Worm (Caenorhabditis elegans) whole organism, L2 larva: Measurements from ENCODE around the gene pigc-1.

Experiments used
- C34F6.9 ChIP-seq: fragments of 150-350 bp; optimal IDR thresholded peaks from 2 replicates; lab custom pipeline; 2014; ENCODE audit warnings: missing biosample characterization, missing genetic modification characterization
- F13H6.1 ChIP-seq: sonication (generic microtip); optimal IDR thresholded peaks from 2 replicates; lab custom pipeline; 2016; ENCODE audit warnings: missing genetic modification characterization, missing compliant biosample characterization
- R02D3.7 ChIP-seq: fragments of 150-350 bp; optimal IDR thresholded peaks from 2 replicates; lab custom pipeline; 2014; ENCODE audit warnings: missing biosample characterization, missing genetic modification characterization
- Y55F3AM.14 ChIP-seq: fragments of 200-800 bp; sonication (Bioruptor generic); optimal IDR thresholded peaks from 2 replicates; lab custom pipeline; 2018; ENCODE audit warnings: mild to moderate bottlenecking, missing genetic modification characterization, missing compliant biosample characterization
- alr-1 ChIP-seq: fragments of 150-350 bp; optimal IDR thresholded peaks from 2 replicates; lab custom pipeline; 2014; ENCODE audit warnings: missing biosample characterization, missing genetic modification characterization
- aly-2 ChIP-seq: fragments of 150-350 bp; optimal IDR thresholded peaks from 2 replicates; lab custom pipeline; 2014; ENCODE audit warnings: missing biosample characterization, missing genetic modification characterization
- ama-1 ChIP-seq: fragments of 150-350 bp; optimal IDR thresholded peaks from 2 replicates; lab custom pipeline; 2018; ENCODE audit warnings: inconsistent platforms
- blmp-1 ChIP-seq: sonication (generic microtip); optimal IDR thresholded peaks from 2 replicates; lab custom pipeline; 2017; ENCODE audit warnings: missing genetic modification characterization, mild to moderate bottlenecking, missing compliant biosample characterization, antibody characterized with exemption, moderate library complexity; ENCODE audit not compliant: insufficient read depth
- ceh-82 ChIP-seq: fragments of 150-350 bp; optimal IDR thresholded peaks from 2 replicates; lab custom pipeline; 2014; ENCODE audit warnings: missing biosample characterization, missing genetic modification characterization
- crh-2 ChIP-seq: sonication (generic microtip); optimal IDR thresholded peaks from 2 replicates; lab custom pipeline; 2017; ENCODE audit warnings: missing biosample characterization, missing genetic modification characterization
- dmd-4 ChIP-seq: sonication (generic microtip); optimal IDR thresholded peaks from 2 replicates; lab custom pipeline; 2017; ENCODE audit warnings: missing biosample characterization, missing genetic modification characterization
- elt-1 ChIP-seq: fragments of 150-350 bp; optimal IDR thresholded peaks from 2 replicates; lab custom pipeline; 2014; ENCODE audit warnings: missing biosample characterization, missing genetic modification characterization
- fos-1 ChIP-seq: fragments of 150-350 bp; optimal IDR thresholded peaks from 2 replicates; lab custom pipeline; 2014; ENCODE audit warnings: missing biosample characterization, missing genetic modification characterization
- gmeb-1 ChIP-seq: fragments of 150-350 bp; optimal IDR thresholded peaks from 2 replicates; lab custom pipeline; 2014; ENCODE audit warnings: missing biosample characterization, missing genetic modification characterization
- lin-11 ChIP-seq: fragments of 150-350 bp; sonication (generic microtip); optimal IDR thresholded peaks from 2 replicates; lab custom pipeline; 2014; ENCODE audit warnings: missing biosample characterization, missing genetic modification characterization, inconsistent platforms, mixed read lengths
- lin-13 ChIP-seq: fragments of 150-350 bp; optimal IDR thresholded peaks from 2 replicates; lab custom pipeline; 2014; ENCODE audit warnings: missing biosample characterization, missing genetic modification reagents, missing genetic modification characterization
- lin-39 ChIP-seq: fragments of 150-350 bp; optimal IDR thresholded peaks from 2 replicates; lab custom pipeline; 2014; ENCODE audit warnings: missing biosample characterization, missing genetic modification reagents, missing genetic modification characterization
- lsy-2 ChIP-seq, 2 experiments: fragments of 150-350 bp in 1 of 2; sonication (generic microtip) in 1 of 2; optimal IDR thresholded peaks; 2 replicates each; lab custom pipeline; 2014 to 2017; ENCODE audit warnings: missing biosample characterization in 2 of 2, missing genetic modification characterization in 2 of 2
- mab-5 ChIP-seq: fragments of 150-350 bp; optimal IDR thresholded peaks from 2 replicates; lab custom pipeline; 2014; ENCODE audit warnings: missing biosample characterization, missing genetic modification characterization
- mbf-1 ChIP-seq: sonication (generic microtip); optimal IDR thresholded peaks from 2 replicates; lab custom pipeline; 2017; ENCODE audit warnings: missing biosample characterization, missing genetic modification characterization
- mdl-1 ChIP-seq, 2 experiments: fragments of 150-350 bp in 1 of 2; sonication (generic microtip) in 1 of 2; optimal IDR thresholded peaks; 2 replicates each; lab custom pipeline; 2017; ENCODE audit warnings: missing biosample characterization in 2 of 2, missing genetic modification characterization in 2 of 2
- nhr-10 ChIP-seq: sonication (generic microtip); optimal IDR thresholded peaks from 2 replicates; lab custom pipeline; 2017; ENCODE audit warnings: missing biosample characterization, missing genetic modification characterization
- nhr-11 ChIP-seq: fragments of 150-350 bp; optimal IDR thresholded peaks from 2 replicates; lab custom pipeline; 2014; ENCODE audit warnings: missing biosample characterization, missing genetic modification characterization
- nhr-12 ChIP-seq: fragments of 150-350 bp; optimal IDR thresholded peaks from 2 replicates; lab custom pipeline; 2014; ENCODE audit warnings: missing biosample characterization, missing genetic modification characterization
- nhr-21 ChIP-seq: fragments of 150-350 bp; optimal IDR thresholded peaks from 2 replicates; lab custom pipeline; 2014; ENCODE audit warnings: missing biosample characterization, missing genetic modification characterization
- nhr-237 ChIP-seq: fragments of 150-350 bp; optimal IDR thresholded peaks from 2 replicates; lab custom pipeline; 2014; ENCODE audit warnings: missing biosample characterization, missing genetic modification characterization
- nhr-25 ChIP-seq: fragments of 150-350 bp; sonication (generic microtip); optimal IDR thresholded peaks from 3 replicates; lab custom pipeline; 2014; ENCODE audit warnings: missing biosample characterization, missing genetic modification characterization
- nhr-6 ChIP-seq: fragments of 150-350 bp; optimal IDR thresholded peaks from 2 replicates; lab custom pipeline; 2014; ENCODE audit warnings: missing biosample characterization, missing genetic modification characterization
- skn-1 ChIP-seq: sonication (generic microtip); optimal IDR thresholded peaks from 2 replicates; lab custom pipeline; 2017; ENCODE audit warnings: missing biosample characterization, missing genetic modification characterization
- snpc-4 ChIP-seq: fragments of 150-350 bp; optimal IDR thresholded peaks from 2 replicates; lab custom pipeline; 2014; ENCODE audit warnings: missing biosample characterization, missing genetic modification characterization
- unc-39 ChIP-seq: fragments of 150-350 bp; optimal IDR thresholded peaks from 2 replicates; lab custom pipeline; 2014; ENCODE audit warnings: missing biosample characterization, missing genetic modification characterization
- unc-55 ChIP-seq: fragments of 150-350 bp; sonication (generic microtip); optimal IDR thresholded peaks from 3 replicates; lab custom pipeline; 2014; ENCODE audit warnings: missing biosample characterization, missing genetic modification reagents, missing genetic modification characterization
- unc-62 ChIP-seq: fragments of 150-350 bp; optimal IDR thresholded peaks from 2 replicates; lab custom pipeline; 2014; ENCODE audit warnings: missing biosample characterization, missing genetic modification reagents, missing genetic modification characterization
- zag-1 ChIP-seq: fragments of 150-350 bp; optimal IDR thresholded peaks from 2 replicates; lab custom pipeline; 2014; ENCODE audit warnings: missing biosample characterization, missing genetic modification characterization
- ztf-1 ChIP-seq: fragments of 200-800 bp; sonication (Bioruptor generic); conservative IDR thresholded peaks from 2 replicates; pipeline ENCODE4 v1.3.6; 2022; ENCODE audit warnings: missing genetic modification characterization, missing compliant biosample characterization
- ztf-4 ChIP-seq: fragments of 150-350 bp; optimal IDR thresholded peaks from 2 replicates; lab custom pipeline; 2014; ENCODE audit warnings: missing biosample characterization, missing genetic modification characterization

The pigc-1 gene

ce11 chrIV:9308975-9309374 is 34.0 kb downstream of the pigc-1 start, which contains the start of gene F49C12.6:
Gene F49C12.6 (minus strand): TSS chrIV:9309075.
- TF ChIP-seq ztf-4 (tag; lab: Kevin White, UChicago): no peak
- TF ChIP-seq lin-39 (tag; lab: Kevin White, UChicago): no peak
- no peak for TF ChIP-seq unc-62 (GFP tag; lab: Kevin White, UChicago)
- no peak for TF ChIP-seq elt-1 (tag; lab: Kevin White, UChicago)
- no peak for TF ChIP-seq gmeb-1 (tag; lab: Kevin White, UChicago)
- no peak for TF ChIP-seq ceh-82
- no peak for TF ChIP-seq alr-1 (tag; lab: Kevin White, UChicago)
- TF ChIP-seq lin-13 (GFP tag; lab: Kevin White, UChicago): no peak
- TF ChIP-seq unc-55 (GFP tag; lab: Kevin White, UChicago): no peak
- TF ChIP-seq Y55F3AM.14 (GFP tag; lab: Kevin White, UChicago): no peak
- no peak for TF ChIP-seq nhr-21
- TF ChIP-seq skn-1 (tag; lab: Kevin White, UChicago): no peak
- no peak for TF ChIP-seq zag-1 (tag; lab: Kevin White, UChicago)
- TF ChIP-seq nhr-25 (tag; lab: Kevin White, UChicago): no peak
- TF ChIP-seq fos-1: no peak
- no peak for TF ChIP-seq dmd-4 (tag; lab: Kevin White, UChicago)
- no peak for TF ChIP-seq aly-2 (tag; lab: Kevin White, UChicago)
- TF ChIP-seq unc-39 (tag; lab: Kevin White, UChicago): no peak
- no peak for TF ChIP-seq lin-11 (tag; lab: Kevin White, UChicago)

- TF ChIP-seq zag-1 (tag; lab: Kevin White, UChicago): no peak
- TF ChIP-seq, all 48 proteins: peak for 0
These were observed 38.3 kb downstream of the pigc-1 start, which contains the start of gene F49C12.5 for ce11 chrIV:9304617-9305016. Gene F49C12.5 (plus strand): TSS chrIV:9304917.

- TF ChIP-seq crh-2 (tag; lab: Kevin White, UChicago) (no peak), Y55F3AM.14 (GFP tag; lab: Kevin White, UChicago) (no peak), gmeb-1 (tag; lab: Kevin White, UChicago) (no peak), zag-1 (tag; lab: Kevin White, UChicago) (no peak), nhr-25 (tag; lab: Kevin White, UChicago) (no peak), alr-1 (tag; lab: Kevin White, UChicago) (no peak), blmp-1 (tag; lab: Kevin White, UChicago) (no peak), lin-11 (tag; lab: Kevin White, UChicago) (no peak), ama-1 (lab: Kevin White, UChicago) (no peak), nhr-237 (tag; lab: Kevin White, UChicago) (no peak), mab-5 (no peak)
These were observed 39.0 kb downstream of the pigc-1 start, which contains the start of gene F49C12.4 for ce11 chrIV:9303994-9304393. Gene F49C12.4 (minus strand): TSS chrIV:9304094.

ce11 chrIV:9300127-9300526 is 42.8 kb downstream of the pigc-1 start, which contains the start of gene F49C12.3:
Gene F49C12.3 (plus strand): TSS chrIV:9300427.
- TF ChIP-seq ceh-82: no peak
- no peak for TF ChIP-seq nhr-6

ce11 chrIV:9299145-9299544 is 43.8 kb downstream of the pigc-1 start, which contains the start of gene F49C12.2:
Gene F49C12.2 (minus strand): TSS chrIV:9299245.
- TF ChIP-seq aly-2 (tag; lab: Kevin White, UChicago) (no peak), mbf-1 (no peak), nhr-10 (tag; lab: Kevin White, UChicago) (no peak), R02D3.7 (tag; lab: Kevin White, UChicago) (no peak), nhr-11 (no peak), lsy-2 (tag; optimal IDR thresholded peaks at IDR 0.05; lab: Kevin White, UChicago) (no peak), dmd-4 (tag; lab: Kevin White, UChicago) (no peak), unc-39 (tag; lab: Kevin White, UChicago) (no peak), snpc-4 (tag; lab: Kevin White, UChicago) (no peak), F13H6.1 (no peak), nhr-21 (no peak), ztf-1 (GFP tag; lab: Robert Waterston, UW) (no peak), nhr-12 (tag; lab: Kevin White, UChicago) (no peak), mdl-1 (tag; optimal IDR thresholded peaks at IDR 0.05; lab: Kevin White, UChicago) (no peak), C34F6.9 (tag; lab: Kevin White, UChicago) (no peak), Y55F3AM.14 (GFP tag; lab: Kevin White, UChicago) (no peak), nhr-25 (tag; lab: Kevin White, UChicago) (no peak), lin-13 (GFP tag; lab: Kevin White, UChicago) (no peak), lin-39 (tag; lab: Kevin White, UChicago) (no peak), nhr-237 (tag; lab: Kevin White, UChicago) (no peak)
